Fruit fly (Drosophila melanogaster) whole organism, wandering third instar larva: ENCODE data around the gene Ir8a.

Experiments used
- dsf ChIP-seq: sonication (Bioruptor generic); optimal IDR thresholded peaks from 2 replicates; lab custom pipeline; 2016; ENCODE audit warnings: missing biosample characterization, missing genetic modification characterization, borderline replicate concordance
- pan ChIP-seq: fragments of >200 bp; optimal IDR thresholded peaks from 2 replicates; lab custom pipeline; 2017
- tai ChIP-seq: sonication (Bioruptor generic); optimal IDR thresholded peaks from 2 replicates; lab custom pipeline; 2016; ENCODE audit warnings: missing biosample characterization, missing genetic modification characterization

DNA sequence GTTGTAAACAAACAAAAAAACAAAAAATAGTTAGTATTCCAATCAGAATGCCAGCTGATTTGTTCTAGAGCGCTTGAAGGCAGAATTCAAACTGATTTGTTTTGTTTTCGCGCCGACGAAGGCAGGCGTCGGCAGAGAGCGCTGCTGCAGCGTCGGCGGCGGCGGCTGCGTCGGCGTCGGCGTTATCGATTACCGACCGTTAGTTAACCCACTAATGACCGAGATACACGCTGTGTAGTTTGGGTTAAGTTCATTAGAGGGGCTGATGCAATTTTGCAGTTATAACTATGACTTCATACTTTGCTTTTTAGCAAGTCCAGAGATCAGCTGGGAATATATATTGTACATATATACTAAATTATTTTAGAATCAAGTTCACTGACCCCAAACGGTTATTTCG lies 13.2 kb downstream of the Ir8a start, which contains the start of gene t:
- no peak for TF ChIP-seq tai (GFP tag; lab: Kevin White, UChicago)
- TF ChIP-seq dsf (GFP tag; lab: Kevin White, UChicago): no peak
- no peak for TF ChIP-seq pan (lab: Kevin White, UChicago)
